Worm (Caenorhabditis elegans): ENCODE data around the gene dars-1.
A peak's percentile ranks its signal among the peaks of the same experiment; 100 is the strongest.

Gene dars-1

DNA sequence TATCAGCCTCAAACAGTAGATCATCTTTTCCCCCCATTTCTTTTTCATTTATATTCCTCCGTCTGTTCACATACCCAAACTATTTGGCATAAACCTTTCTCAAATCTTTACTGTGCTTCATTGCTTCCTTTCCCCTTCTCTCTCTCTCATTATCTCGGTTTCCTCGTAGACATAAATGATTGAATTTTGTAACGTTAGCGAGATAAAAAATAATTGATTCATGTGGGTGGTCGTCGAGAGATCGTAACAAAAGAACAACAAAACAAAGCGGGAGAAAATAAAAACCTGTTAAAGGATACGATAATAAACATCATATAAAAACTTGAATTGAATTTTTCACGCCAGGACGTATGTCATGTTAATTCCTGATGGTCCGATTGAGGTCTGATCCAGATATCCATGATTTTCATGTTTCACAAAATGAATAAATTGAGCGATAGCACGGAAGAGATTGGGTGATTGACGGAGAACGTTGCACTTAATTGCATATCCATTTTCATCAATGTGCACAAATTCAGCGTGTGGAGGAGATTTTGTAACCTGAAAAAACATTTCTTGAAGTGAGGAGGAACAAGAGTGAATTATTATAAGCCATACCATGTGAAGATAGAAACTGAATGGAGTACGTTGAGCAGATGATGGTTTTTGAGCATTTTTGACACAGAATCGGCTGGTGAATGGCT, 28.1 kb downstream of the dars-1 start (continued):
- peak; percentile 20 for TF ChIP-seq B0035.1 (tag; optimal IDR thresholded peaks at IDR 0.05)
- no peak for TF ChIP-seq gei-17 (GFP tag; optimal IDR thresholded peaks at IDR 0.05)
- no peak for TF ChIP-seq cebp-2 (GFP tag; IDR thresholded peaks at IDR 0.05)
- no peak for TF ChIP-seq egrh-3 (GFP tag; IDR thresholded peaks at IDR 0.05)
- no peak for TF ChIP-seq ceh-40 (GFP tag; IDR thresholded peaks at IDR 0.05)
- TF ChIP-seq B0261.1 (tag; optimal IDR thresholded peaks at IDR 0.05) = no peak
- TF ChIP-seq B0019.2 (GFP tag; conservative IDR thresholded peaks at IDR 0.05) = no peak
- TF ChIP-seq let-607 (tag; optimal IDR thresholded peaks at IDR 0.05) = peak in 1 of 2 experiments; percentile 13
- TF ChIP-seq xnd-1 (tag; optimal IDR thresholded peaks at IDR 0.05) = peak; percentile 48
- no peak for TF ChIP-seq ekl-4 (GFP tag; IDR thresholded peaks at IDR 0.05)
- no peak for TF ChIP-seq mxl-1 (tag; optimal IDR thresholded peaks at IDR 0.05)
- TF ChIP-seq D2030.7 (GFP tag; IDR thresholded peaks at IDR 0.05) = no peak
- TF ChIP-seq ztf-26 (tag; optimal IDR thresholded peaks at IDR 0.05) = no peak
- TF ChIP-seq atf-7 (tag; optimal IDR thresholded peaks at IDR 0.05) = no peak
- no peak for TF ChIP-seq lin-40 (tag; optimal IDR thresholded peaks at IDR 0.05)
- TF ChIP-seq dpff-1 (tag; optimal IDR thresholded peaks at IDR 0.05) = peak; percentile 30
- TF ChIP-seq bed-2 (GFP tag; IDR thresholded peaks at IDR 0.05) = no peak
- no peak for TF ChIP-seq bed-1 (GFP tag; IDR thresholded peaks at IDR 0.05)
- no peak for TF ChIP-seq F57C9.4 (tag; optimal IDR thresholded peaks at IDR 0.05)
- peak; percentile 41; the same call in 1 of the 2 replicates for TF ChIP-seq madf-6 (GFP tag; IDR thresholded peaks at IDR 0.05)
- no peak for TF ChIP-seq akir-1 (GFP tag; optimal IDR thresholded peaks at IDR 0.05)
- no peak for TF ChIP-seq ztf-25 (GFP tag; IDR thresholded peaks at IDR 0.05)
- TF ChIP-seq nfyb-1 (GFP tag; IDR thresholded peaks at IDR 0.05) = no peak
- TF ChIP-seq hlh-12 (tag; optimal IDR thresholded peaks at IDR 0.05) = no peak
- no peak for TF ChIP-seq K11D2.4 (GFP tag; IDR thresholded peaks at IDR 0.05)
- TF ChIP-seq let-526 (GFP tag; IDR thresholded peaks at IDR 0.05) = no peak
- peak; percentile 43 for TF ChIP-seq tbx-9 (tag; optimal IDR thresholded peaks at IDR 0.05; ENCODE audit: borderline replicate concordance)

ce11 chrIII:9461894-9462784, 28.9 kb downstream of the dars-1 start:
- TF ChIP-seq F33H1.4 (GFP tag; IDR thresholded peaks at IDR 0.05) (no peak), pha-4 (tag; optimal IDR thresholded peaks at IDR 0.05) (no peak), die-1 (tag; optimal IDR thresholded peaks at IDR 0.05) (peak; percentile 45), ztf-25 (GFP tag; IDR thresholded peaks at IDR 0.05) (no peak), attf-6 (GFP tag; IDR thresholded peaks at IDR 0.05) (no peak), F37B4.10 (GFP tag; IDR thresholded peaks at IDR 0.05) (no peak), lin-26 (GFP tag; IDR thresholded peaks at IDR 0.05) (peak; percentile 72; the same call in 1 of the 2 replicates), zfh-2 (GFP tag; conservative IDR thresholded peaks at IDR 0.05) (peak; percentile 59), snpc-4 (GFP tag; optimal IDR thresholded peaks at IDR 0.05) (no peak), snpc-4 (tag; optimal IDR thresholded peaks at IDR 0.05) (no peak), B0336.3 (GFP tag; IDR thresholded peaks at IDR 0.05) (no peak), rec-8 (tag; optimal IDR thresholded peaks at IDR 0.05) (peak in 1 of 2 experiments; percentile 44), Y79H2A.3 (GFP tag; conservative IDR thresholded peaks at IDR 0.05) (peak; percentile 31; the same call in 1 of the 2 replicates), ceh-58 (GFP tag; IDR thresholded peaks at IDR 0.05) (no peak), D2030.7 (GFP tag; IDR thresholded peaks at IDR 0.05) (no peak), rcor-1 (GFP tag; IDR thresholded peaks at IDR 0.05) (no peak), tbp1 (GFP tag; optimal IDR thresholded peaks at IDR 0.05) (peak; percentile 26), mel-28 (tag; optimal IDR thresholded peaks at IDR 0.05; ENCODE audit: borderline replicate concordance) (no peak), mes-4 (tag; optimal IDR thresholded peaks at IDR 0.05) (no peak), T26A5.8 (tag; optimal IDR thresholded peaks at IDR 0.05) (no peak), snpc-1.3 (tag; optimal IDR thresholded peaks at IDR 0.05; ENCODE audit: insufficient read depth) (no peak), ceh-79 (tag; optimal IDR thresholded peaks at IDR 0.05) (no peak)

Data from whole organism, young adult.